Worm (Caenorhabditis elegans) whole organism, young adult: ENCODE measurements around the gene R13H7.2.

ENCODE experiments used
- B0035.1 ChIP-seq: sonication (generic microtip); optimal IDR thresholded peaks from 2 replicates; lab custom pipeline; 2016; ENCODE audit warnings: missing genetic modification characterization, mild to moderate bottlenecking, missing compliant biosample characterization, missing genotype, missing genetic modification reagents
- F52B5.7 ChIP-seq: sonication (generic microtip); optimal IDR thresholded peaks from 2 replicates; lab custom pipeline; 2016; ENCODE audit warnings: mild to moderate bottlenecking, missing genetic modification characterization, missing compliant biosample characterization
- K12H6.12 ChIP-seq: fragments of 200-800 bp; sonication (Bioruptor generic); optimal IDR thresholded peaks from 2 replicates; lab custom pipeline; 2018; ENCODE audit warnings: mild to moderate bottlenecking, missing genetic modification characterization, missing compliant biosample characterization
- T26A5.8 ChIP-seq: sonication (generic microtip); optimal IDR thresholded peaks from 2 replicates; lab custom pipeline; 2016; ENCODE audit warnings: missing genetic modification characterization, missing compliant biosample characterization
- Y67H2A.10 ChIP-seq: fragments of 200-800 bp; sonication (Bioruptor generic); conservative IDR thresholded peaks from 2 replicates; pipeline ENCODE4 v1.3.6; 2022; ENCODE audit warnings: missing genetic modification reagents, missing genetic modification characterization, missing compliant biosample characterization
- Y79H2A.3 ChIP-seq: fragments of 200-800 bp; sonication (Bioruptor generic); conservative IDR thresholded peaks from 2 replicates; pipeline ENCODE4 v1.3.6; 2022; ENCODE audit warnings: missing genetic modification reagents, missing genetic modification characterization, missing compliant biosample characterization
- Y95B8A.8 ChIP-seq: fragments of 200-800 bp; sonication (Bioruptor generic); IDR thresholded peaks from 2 replicates; pipeline ENCODE4 v1.3.6; 2022; ENCODE audit warnings: missing genetic modification reagents, missing genetic modification characterization, missing compliant biosample characterization
- akir-1 ChIP-seq: fragments of 200-800 bp; sonication (Bioruptor generic); optimal IDR thresholded peaks from 2 replicates; lab custom pipeline; 2018; ENCODE audit warnings: mild to moderate bottlenecking, missing genetic modification characterization, moderate library complexity, missing compliant biosample characterization
- atf-7 ChIP-seq: sonication (generic microtip); optimal IDR thresholded peaks from 2 replicates; lab custom pipeline; 2017; ENCODE audit warnings: mild to moderate bottlenecking, missing genetic modification characterization, missing compliant biosample characterization
- attf-3 ChIP-seq: fragments of 200-800 bp; sonication (Bioruptor generic); conservative IDR thresholded peaks from 2 replicates; pipeline ENCODE4 v1.3.6; 2022; ENCODE audit warnings: missing genetic modification reagents, missing genetic modification characterization, missing compliant biosample characterization
- bed-1 ChIP-seq: fragments of 200-800 bp; sonication (Bioruptor generic); IDR thresholded peaks from 2 replicates; pipeline ENCODE4 v1.3.6; 2022; ENCODE audit warnings: missing genetic modification reagents, missing genetic modification characterization, missing compliant biosample characterization
- bed-2 ChIP-seq: fragments of 200-800 bp; sonication (Bioruptor generic); IDR thresholded peaks from 2 replicates; pipeline ENCODE4 v1.3.6; 2022; ENCODE audit warnings: missing genetic modification reagents, missing genetic modification characterization, missing compliant biosample characterization
- ceh-100 ChIP-seq: fragments of 200-800 bp; sonication (Bioruptor generic); IDR thresholded peaks from 2 replicates; pipeline ENCODE4 v1.3.6; 2022; ENCODE audit warnings: missing genetic modification reagents, missing genetic modification characterization, missing compliant biosample characterization
- ceh-27 ChIP-seq: fragments of 200-800 bp; sonication (Bioruptor generic); optimal IDR thresholded peaks from 2 replicates; lab custom pipeline; 2018; ENCODE audit warnings: mild to moderate bottlenecking, missing genetic modification characterization, moderate library complexity, missing compliant biosample characterization
- ceh-40 ChIP-seq: fragments of 200-800 bp; sonication (Bioruptor generic); IDR thresholded peaks from 2 replicates; pipeline ENCODE4 v1.3.6; 2022; ENCODE audit warnings: missing genetic modification characterization, missing compliant biosample characterization
- ceh-58 ChIP-seq: fragments of 200-800 bp; sonication (Bioruptor generic); IDR thresholded peaks from 2 replicates; pipeline ENCODE4 v1.3.6; 2022; ENCODE audit warnings: missing genetic modification characterization, missing compliant biosample characterization
- ceh-79 ChIP-seq: sonication (generic microtip); optimal IDR thresholded peaks from 2 replicates; lab custom pipeline; 2017; ENCODE audit warnings: mild to moderate bottlenecking, missing genetic modification characterization, missing compliant biosample characterization
- ceh-91 ChIP-seq: fragments of 200-800 bp; sonication (Bioruptor generic); IDR thresholded peaks from 2 replicates; pipeline ENCODE4 v1.3.6; 2022; ENCODE audit warnings: missing genetic modification reagents, missing genetic modification characterization, missing compliant biosample characterization
- chd-7 ChIP-seq: sonication (generic microtip); optimal IDR thresholded peaks from 2 replicates; lab custom pipeline; 2016; ENCODE audit warnings: mild to moderate bottlenecking, missing genetic modification characterization, moderate library complexity, missing compliant biosample characterization
- dpff-1 ChIP-seq: sonication (generic microtip); optimal IDR thresholded peaks from 2 replicates; lab custom pipeline; 2017; ENCODE audit warnings: mild to moderate bottlenecking, missing genetic modification characterization, missing compliant biosample characterization
- efl-1 ChIP-seq: fragments of 150-350 bp; optimal IDR thresholded peaks from 2 replicates; lab custom pipeline; 2014; ENCODE audit warnings: missing biosample characterization, missing genetic modification reagents, missing genetic modification characterization
- egl-18 ChIP-seq: fragments of 200-800 bp; sonication (Bioruptor generic); IDR thresholded peaks from 2 replicates; pipeline ENCODE4 v1.3.6; 2022; ENCODE audit warnings: missing genetic modification reagents, missing genetic modification characterization, missing compliant biosample characterization
- egrh-3 ChIP-seq: fragments of 200-800 bp; sonication (Bioruptor generic); IDR thresholded peaks from 2 replicates; pipeline ENCODE4 v1.3.6; 2022; ENCODE audit warnings: missing genetic modification reagents, missing genetic modification characterization, missing compliant biosample characterization
- ekl-4 ChIP-seq: fragments of 200-800 bp; sonication (Bioruptor generic); IDR thresholded peaks from 2 replicates; pipeline ENCODE4 v1.3.6; 2022; ENCODE audit warnings: missing genetic modification reagents, missing genetic modification characterization, missing compliant biosample characterization
- gei-17 ChIP-seq: fragments of 200-800 bp; sonication (Bioruptor generic); optimal IDR thresholded peaks from 2 replicates; lab custom pipeline; 2018; ENCODE audit warnings: mild to moderate bottlenecking, missing genetic modification characterization, missing compliant biosample characterization
- hsf-1 ChIP-seq: fragments of 200-800 bp; sonication (Bioruptor generic); IDR thresholded peaks from 2 replicates; pipeline ENCODE4 v1.3.6; 2022; ENCODE audit warnings: missing genetic modification reagents, missing genetic modification characterization, missing compliant biosample characterization
- let-607 ChIP-seq, 2 experiments: fragments of 200-800 bp in 1 of 2; sonication (Bioruptor generic) in 1 of 2; sonication (generic microtip) in 1 of 2; optimal IDR thresholded peaks; 2 replicates each; lab custom pipeline; 2016 to 2018; ENCODE audit warnings: mild to moderate bottlenecking in 2 of 2, missing compliant biosample characterization in 2 of 2, missing genetic modification characterization in 2 of 2, moderate library complexity in 2 of 2, missing genotype in 1 of 2
- lin-26 ChIP-seq: fragments of 200-800 bp; sonication (Bioruptor generic); IDR thresholded peaks from 2 replicates; pipeline ENCODE4 v1.3.6; 2022; ENCODE audit warnings: missing genetic modification reagents, missing genetic modification characterization, missing compliant biosample characterization
- lsy-27 ChIP-seq: sonication (generic microtip); optimal IDR thresholded peaks from 2 replicates; lab custom pipeline; 2017; ENCODE audit warnings: missing genetic modification characterization, mild to moderate bottlenecking, missing compliant biosample characterization, antibody characterized with exemption, missing genotype, borderline replicate concordance; ENCODE audit not compliant: insufficient read depth
- mxl-1 ChIP-seq: sonication (generic microtip); optimal IDR thresholded peaks from 2 replicates; lab custom pipeline; 2016; ENCODE audit warnings: missing genetic modification characterization, missing compliant biosample characterization
- nfya-1 ChIP-seq: sonication (generic microtip); optimal IDR thresholded peaks from 2 replicates; lab custom pipeline; 2017; ENCODE audit warnings: antibody characterized with exemption, missing compliant biosample characterization, missing genetic modification characterization, borderline replicate concordance; ENCODE audit not compliant: insufficient read depth
- nfyb-1 ChIP-seq: fragments of 200-800 bp; sonication (Bioruptor generic); IDR thresholded peaks from 2 replicates; pipeline ENCODE4 v1.3.6; 2022; ENCODE audit warnings: missing genetic modification reagents, missing genetic modification characterization, missing compliant biosample characterization
- nhr-27 ChIP-seq: fragments of 200-800 bp; sonication (Bioruptor generic); optimal IDR thresholded peaks from 2 replicates; lab custom pipeline; 2018; ENCODE audit warnings: mild to moderate bottlenecking, missing genetic modification characterization, moderate library complexity, missing compliant biosample characterization
- nhr-90 ChIP-seq: sonication (generic microtip); optimal IDR thresholded peaks from 2 replicates; lab custom pipeline; 2016; ENCODE audit warnings: missing genotype, mild to moderate bottlenecking, missing genetic modification characterization, missing compliant biosample characterization
- repo-1 ChIP-seq: sonication (generic microtip); optimal IDR thresholded peaks from 2 replicates; lab custom pipeline; 2017; ENCODE audit warnings: mild to moderate bottlenecking, missing genetic modification characterization, missing compliant biosample characterization
- sdz-38 ChIP-seq: sonication (generic microtip); optimal IDR thresholded peaks from 2 replicates; lab custom pipeline; 2016; ENCODE audit warnings: missing genotype, missing genetic modification characterization, missing compliant biosample characterization
- snpc-1.3 ChIP-seq: sonication (generic microtip); optimal IDR thresholded peaks from 2 replicates; lab custom pipeline; 2017; ENCODE audit warnings: missing genetic modification characterization, mild to moderate bottlenecking, missing compliant biosample characterization, antibody characterized with exemption, moderate library complexity, missing genotype, missing genetic modification reagents; ENCODE audit not compliant: insufficient read depth
- sptf-2 ChIP-seq: fragments of 200-800 bp; sonication (Bioruptor generic); optimal IDR thresholded peaks from 2 replicates; lab custom pipeline; 2018; ENCODE audit warnings: mild to moderate bottlenecking, missing genetic modification characterization, missing compliant biosample characterization
- tbx-9 ChIP-seq: sonication (generic microtip); optimal IDR thresholded peaks from 2 replicates; lab custom pipeline; 2016; ENCODE audit warnings: borderline replicate concordance, missing genetic modification characterization, inconsistent platforms, missing compliant biosample characterization
- unc-130 ChIP-seq: sonication (generic microtip); optimal IDR thresholded peaks from 2 replicates; lab custom pipeline; 2016; ENCODE audit warnings: missing genetic modification reagents, missing genetic modification characterization, missing compliant biosample characterization
- xnd-1 ChIP-seq: sonication (generic microtip); optimal IDR thresholded peaks from 2 replicates; lab custom pipeline; 2016; ENCODE audit warnings: missing genotype, missing genetic modification reagents, missing genetic modification characterization, missing compliant biosample characterization
- zim-3 ChIP-seq: sonication (generic microtip); optimal IDR thresholded peaks from 2 replicates; lab custom pipeline; 2017; ENCODE audit warnings: mild to moderate bottlenecking, missing genetic modification characterization, moderate library complexity, missing compliant biosample characterization
- ztf-28 ChIP-seq: fragments of 200-800 bp; sonication (Bioruptor generic); IDR thresholded peaks from 2 replicates; pipeline ENCODE4 v1.3.6; 2022; ENCODE audit warnings: missing genetic modification reagents, missing genetic modification characterization, missing compliant biosample characterization
- ztf-6 ChIP-seq: fragments of 200-800 bp; sonication (Bioruptor generic); IDR thresholded peaks from 2 replicates; pipeline ENCODE4 v1.3.6; 2022; ENCODE audit warnings: missing genetic modification reagents, missing genetic modification characterization, missing compliant biosample characterization

R13H7.2 gene

ce11 chrIV:6905947-6906489 is 46.8 kb upstream of the R13H7.2 start, which contains the start of the genes T22D1.17 and T22D1.8 (continued):
- no peak for TF ChIP-seq sptf-2
- no peak for TF ChIP-seq egrh-3 (GFP tag; lab: Robert Waterston, UW)
- no peak for TF ChIP-seq nfya-1 (tag; lab: Kevin White, UChicago)
- TF ChIP-seq bed-1 (GFP tag; lab: Robert Waterston, UW) = no peak
- TF ChIP-seq snpc-1.3 (tag; lab: Kevin White, UChicago) = peak; percentile 69
- TF ChIP-seq ceh-91 (GFP tag; lab: Robert Waterston, UW) = no peak
- TF ChIP-seq ztf-28 (GFP tag; lab: Robert Waterston, UW) = no peak
- TF ChIP-seq B0035.1 (tag; lab: Kevin White, UChicago) = no peak
- TF ChIP-seq sdz-38 = no peak
- TF ChIP-seq ztf-6 = no peak
- TF ChIP-seq ceh-79 (tag; lab: Kevin White, UChicago) = no peak
- no peak for TF ChIP-seq let-607 (tag; optimal IDR thresholded peaks at IDR 0.05; lab: Kevin White, UChicago)
- TF ChIP-seq ceh-40 (GFP tag; lab: Robert Waterston, UW) = no peak
- TF ChIP-seq Y79H2A.3 = no peak
- TF ChIP-seq egl-18 (GFP tag; lab: Robert Waterston, UW) = no peak
- no peak for TF ChIP-seq ceh-58 (GFP tag; lab: Robert Waterston, UW)
- peak; percentile 14 for TF ChIP-seq unc-130 (GFP tag; lab: Kevin White, UChicago)
- no peak for TF ChIP-seq akir-1 (GFP tag; lab: Kevin White, UChicago)
- TF ChIP-seq T26A5.8 (tag; lab: Kevin White, UChicago) = no peak
- TF ChIP-seq repo-1 (tag; lab: Kevin White, UChicago) = no peak
- no peak for TF ChIP-seq gei-17 (GFP tag; lab: Kevin White, UChicago)
- no peak for TF ChIP-seq attf-3 (GFP tag; lab: Robert Waterston, UW)
- no peak for TF ChIP-seq ceh-27 (GFP tag; lab: Kevin White, UChicago)
- TF ChIP-seq lin-26 = peak; percentile 62; the same call in 1 of the 2 replicates
- peak; percentile 10 for TF ChIP-seq mxl-1 (tag; lab: Kevin White, UChicago)
- TF ChIP-seq lsy-27 (tag; lab: Kevin White, UChicago) = no peak
- TF ChIP-seq F52B5.7 = peak; percentile 61
- TF ChIP-seq hsf-1 (GFP tag; lab: Robert Waterston, UW) = peak; percentile 66
- no peak for TF ChIP-seq dpff-1 (tag; lab: Kevin White, UChicago)
- no peak for TF ChIP-seq bed-2
- peak; percentile 61; the same call in 1 of the 2 replicates for TF ChIP-seq Y95B8A.8
- no peak for TF ChIP-seq xnd-1 (tag; lab: Kevin White, UChicago)
- no peak for TF ChIP-seq tbx-9 (tag; lab: Kevin White, UChicago)
- no peak for TF ChIP-seq zim-3 (tag; lab: Kevin White, UChicago)
- TF ChIP-seq ekl-4 (GFP tag; lab: Robert Waterston, UW) = peak; percentile 85
- peak; percentile 71 for TF ChIP-seq nfyb-1 (GFP tag; lab: Robert Waterston, UW)
- no peak for TF ChIP-seq nhr-90 (tag; lab: Kevin White, UChicago)
- peak; percentile 9; the same call in 1 of the 2 replicates for TF ChIP-seq ceh-100 (GFP tag; lab: Robert Waterston, UW)
- TF ChIP-seq efl-1 (GFP tag; lab: Kevin White, UChicago) = no peak
- peak; percentile 9 for TF ChIP-seq atf-7 (tag; lab: Kevin White, UChicago)
- no peak for TF ChIP-seq chd-7
- TF ChIP-seq K12H6.12 (tag; lab: Kevin White, UChicago) = no peak
- no peak for TF ChIP-seq Y67H2A.10 (GFP tag; lab: Robert Waterston, UW)
- no peak for TF ChIP-seq nhr-27 (tag; lab: Kevin White, UChicago)
